Worm (Caenorhabditis elegans): ENCODE results near the gene F59A1.16.

DNA sequence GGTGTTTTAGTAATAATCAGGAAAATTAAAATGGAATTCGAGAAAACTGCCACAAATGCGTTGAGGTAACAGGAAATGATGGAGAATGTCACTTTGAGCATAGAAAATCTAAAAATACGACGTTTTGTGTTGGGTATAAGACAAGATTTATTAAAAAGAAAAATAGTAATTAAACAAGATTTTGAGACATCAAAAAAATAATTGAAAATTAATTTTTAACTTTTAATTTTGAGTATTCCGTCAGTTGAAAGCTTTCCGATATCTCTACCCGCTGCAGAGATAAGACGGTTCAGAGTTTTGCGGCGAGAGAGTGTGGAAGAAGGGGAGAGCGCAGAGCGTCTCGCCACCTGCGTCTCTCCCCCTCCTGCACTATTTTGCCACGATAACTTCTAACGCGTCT lies 11.4 kb downstream of the F59A1.16 start, which contains the start of gene str-93:
- no peak for TF ChIP-seq nhr-76 (tag; optimal IDR thresholded peaks at IDR 0.05)
- no peak for TF ChIP-seq blmp-1 (tag; optimal IDR thresholded peaks at IDR 0.05)
- no peak for TF ChIP-seq lin-13 (tag; optimal IDR thresholded peaks at IDR 0.05)
- no peak for TF ChIP-seq ces-1 (GFP tag; optimal IDR thresholded peaks at IDR 0.05)
- TF ChIP-seq nhr-28 (tag; optimal IDR thresholded peaks at IDR 0.05): no peak
- no peak for TF ChIP-seq ham-2 (GFP tag; optimal IDR thresholded peaks at IDR 0.05)
- no peak for TF ChIP-seq ceh-43 (GFP tag; optimal IDR thresholded peaks at IDR 0.05)
- TF ChIP-seq elt-1 (tag; optimal IDR thresholded peaks at IDR 0.05; ENCODE audit: borderline replicate concordance, insufficient read depth): no peak
- no peak for TF ChIP-seq elt-3 (tag; optimal IDR thresholded peaks at IDR 0.05)
- TF ChIP-seq snpc-4 (tag; optimal IDR thresholded peaks at IDR 0.05): no peak
- TF ChIP-seq lsy-2 (tag; optimal IDR thresholded peaks at IDR 0.05): no peak
- TF ChIP-seq mls-2 (tag; optimal IDR thresholded peaks at IDR 0.05): no peak
- TF ChIP-seq unc-39 (tag; optimal IDR thresholded peaks at IDR 0.05): no peak
- no peak for TF ChIP-seq nhr-12 (tag; optimal IDR thresholded peaks at IDR 0.05)
